Fruit fly (Drosophila melanogaster) whole organism, adult: ENCODE data around the gene Ublcp1.

Source experiments
- CG14711 ChIP-seq: fragments of 200-800 bp; sonication (Bioruptor generic); optimal IDR thresholded peaks from 2 replicates; lab custom pipeline; 2018; ENCODE audit warnings: missing biosample characterization, mild to moderate bottlenecking, missing genetic modification characterization, moderate library complexity
- CG5204 ChIP-seq: fragments of 200-800 bp; sonication (Bioruptor generic); optimal IDR thresholded peaks from 2 replicates; lab custom pipeline; 2016; ENCODE audit warnings: missing biosample characterization, missing genetic modification characterization
- CG7045 ChIP-seq: fragments of 200-800 bp; sonication (Bioruptor generic); optimal IDR thresholded peaks from 2 replicates; lab custom pipeline; 2017; ENCODE audit warnings: missing biosample characterization, mild to moderate bottlenecking, missing genetic modification characterization
- CG7101 ChIP-seq: fragments of 200-800 bp; sonication (Bioruptor generic); optimal IDR thresholded peaks from 2 replicates; lab custom pipeline; 2018; ENCODE audit warnings: missing biosample characterization, mild to moderate bottlenecking, missing genetic modification characterization, moderate library complexity
- Clk ChIP-seq: fragments of 200-800 bp; sonication (Bioruptor generic); optimal IDR thresholded peaks from 2 replicates; lab custom pipeline; 2017; ENCODE audit warnings: missing biosample characterization, missing genetic modification characterization
- Hr96 ChIP-seq: fragments of 200-800 bp; sonication (Bioruptor generic); optimal IDR thresholded peaks from 2 replicates; lab custom pipeline; 2016; ENCODE audit warnings: missing biosample characterization, missing genetic modification characterization
- Mnt ChIP-seq: fragments of 200-800 bp; sonication (Bioruptor generic); optimal IDR thresholded peaks from 2 replicates; lab custom pipeline; 2016; ENCODE audit warnings: missing biosample characterization, mild to moderate bottlenecking, missing genetic modification characterization
- bab1 ChIP-seq: fragments of 200-800 bp; sonication (Bioruptor generic); optimal IDR thresholded peaks from 3 replicates; lab custom pipeline; 2019; ENCODE audit warnings: missing biosample characterization, mild to moderate bottlenecking, missing genetic modification characterization, moderate library complexity
- cic ChIP-seq: fragments of 200-800 bp; sonication (Bioruptor generic); optimal IDR thresholded peaks from 2 replicates; lab custom pipeline; 2017; ENCODE audit warnings: missing biosample characterization, mild to moderate bottlenecking, missing genetic modification characterization, moderate library complexity
- cnc ChIP-seq, 2 experiments: fragments of >200 bp; optimal IDR thresholded peaks; 2 replicates each; lab custom pipeline; 2017
- kay ChIP-seq: fragments of 200-800 bp; sonication (Bioruptor generic); peaks from one replicate; lab custom pipeline; 2016; ENCODE audit warnings: missing biosample characterization, missing genetic modification characterization, borderline replicate concordance
- pad ChIP-seq: fragments of 200-800 bp; sonication (Bioruptor generic); optimal IDR thresholded peaks from 3 replicates; lab custom pipeline; 2017; ENCODE audit warnings: missing biosample characterization, missing genetic modification characterization, mild to moderate bottlenecking, moderate library complexity, missing genetic modification reagents
- tj ChIP-seq: fragments of 200-800 bp; sonication (Bioruptor generic); optimal IDR thresholded peaks from 3 replicates; lab custom pipeline; 2017; ENCODE audit warnings: missing biosample characterization, mild to moderate bottlenecking, missing genetic modification characterization, moderate library complexity
- toe ChIP-seq: fragments of 200-800 bp; sonication (Bioruptor generic); optimal IDR thresholded peaks from 2 replicates; lab custom pipeline; 2016; ENCODE audit warnings: missing biosample characterization, missing genetic modification characterization

- no peak for TF ChIP-seq CG14711 (tag; lab: Kevin White, UChicago)
- TF ChIP-seq cic (GFP tag; lab: Kevin White, UChicago) = no peak
- no peak for TF ChIP-seq kay (GFP tag; lab: Kevin White, UChicago)
- no peak for TF ChIP-seq CG7045 (GFP tag; lab: Kevin White, UChicago)
- no peak for TF ChIP-seq cnc (optimal IDR thresholded peaks at IDR 0.05; lab: Kevin White, UChicago)
- TF ChIP-seq tj (GFP tag; lab: Kevin White, UChicago) = no peak
- TF ChIP-seq bab1 (GFP tag; lab: Kevin White, UChicago) = no peak
- no peak for TF ChIP-seq pad (GFP tag; lab: Kevin White, UChicago)
- no peak for TF ChIP-seq Hr96
- TF ChIP-seq CG7101 (tag; lab: Kevin White, UChicago) = no peak
- no peak for TF ChIP-seq CG5204 (GFP tag; lab: Kevin White, UChicago)
- no peak for TF ChIP-seq Mnt (GFP tag; lab: Kevin White, UChicago)
- no peak for TF ChIP-seq Clk (GFP tag; lab: Kevin White, UChicago)
- no peak for TF ChIP-seq toe (GFP tag; lab: Kevin White, UChicago)
Observed at dm6 chr3R:23027428-23027813, 33.9 kb upstream of the Ublcp1 start.
